Worm (Caenorhabditis elegans): ENCODE data around the gene xbx-9.

The xbx-9 gene

ce11 chrV:12725893-12726292 is 8.1 kb upstream of the xbx-9 start, which contains the start of gene R11D1.12:
Gene R11D1.12, minus strand, starts transcription at chrV:12725993.
- no peak for TF ChIP-seq B0336.3 (GFP tag; IDR thresholded peaks at IDR 0.05)
- TF ChIP-seq attf-3 (GFP tag; conservative IDR thresholded peaks at IDR 0.05) = no peak
- no peak for TF ChIP-seq tbx-9 (tag; optimal IDR thresholded peaks at IDR 0.05; ENCODE audit: borderline replicate concordance)
- no peak for TF ChIP-seq zfh-2 (GFP tag; conservative IDR thresholded peaks at IDR 0.05)
- TF ChIP-seq let-607 (tag; optimal IDR thresholded peaks at IDR 0.05) = no peak
- TF ChIP-seq Y53F4B.3 (GFP tag; IDR thresholded peaks at IDR 0.05) = no peak
- no peak for TF ChIP-seq ztf-18 (tag; optimal IDR thresholded peaks at IDR 0.05)
- no peak for TF ChIP-seq hlh-12 (tag; optimal IDR thresholded peaks at IDR 0.05)
- no peak for TF ChIP-seq B0035.1 (tag; optimal IDR thresholded peaks at IDR 0.05)
- no peak for TF ChIP-seq Y67H2A.10 (GFP tag; conservative IDR thresholded peaks at IDR 0.05)
- TF ChIP-seq ZK185.1 (tag; optimal IDR thresholded peaks at IDR 0.05; ENCODE audit: poor library complexity, severe bottlenecking) = no peak
- no peak for TF ChIP-seq nhr-27 (tag; optimal IDR thresholded peaks at IDR 0.05)
- TF ChIP-seq F22D6.2 (tag; optimal IDR thresholded peaks at IDR 0.05) = no peak
- no peak for TF ChIP-seq sea-2 (GFP tag; IDR thresholded peaks at IDR 0.05)
- no peak for TF ChIP-seq let-526 (GFP tag; IDR thresholded peaks at IDR 0.05)
- no peak for TF ChIP-seq ztf-22 (GFP tag; optimal IDR thresholded peaks at IDR 0.05)
- no peak for TF ChIP-seq D2030.7 (GFP tag; IDR thresholded peaks at IDR 0.05)
- TF ChIP-seq rcor-1 (GFP tag; IDR thresholded peaks at IDR 0.05) = no peak

DNA sequence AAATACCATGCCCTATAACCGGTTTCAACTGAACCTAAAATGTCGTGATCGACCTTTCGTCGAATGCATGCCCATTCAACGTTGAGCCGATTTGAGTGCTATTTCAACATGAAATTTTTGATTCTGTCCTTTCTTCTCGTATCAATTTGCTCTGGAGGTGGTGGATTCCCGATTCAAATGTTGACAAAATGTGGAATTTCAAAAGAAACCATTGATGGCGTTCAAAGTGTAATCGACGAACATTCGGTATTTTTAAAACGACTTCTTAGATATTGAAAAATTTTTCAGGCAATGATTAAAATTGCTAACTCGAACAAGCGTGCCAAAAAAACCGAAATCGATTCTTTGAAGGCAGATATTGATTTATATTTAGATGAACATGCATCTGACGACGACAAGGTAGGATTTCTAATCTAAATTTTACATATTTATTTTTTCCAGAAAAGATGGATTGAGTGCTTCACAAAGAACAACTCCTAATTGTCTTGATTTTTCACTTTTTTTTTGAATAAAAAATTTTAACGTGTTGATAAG is 6.8 kb upstream of the xbx-9 start, which contains the start of gene R11D1.13:
Gene R11D1.13 (plus strand): TSS at position 51 of the 534 bp plus-strand sequence.
- TF ChIP-seq tbx-9 (tag; optimal IDR thresholded peaks at IDR 0.05; ENCODE audit: borderline replicate concordance) (no peak), cebp-1 (GFP tag; IDR thresholded peaks at IDR 0.05) (no peak), cebp-1 (tag; optimal IDR thresholded peaks at IDR 0.05) (no peak), ztf-18 (tag; optimal IDR thresholded peaks at IDR 0.05) (no peak), ceh-40 (GFP tag; IDR thresholded peaks at IDR 0.05) (no peak), aptf-2 (GFP tag; conservative IDR thresholded peaks at IDR 0.05) (no peak), F22D6.2 (tag; optimal IDR thresholded peaks at IDR 0.05) (no peak), nfyb-1 (GFP tag; IDR thresholded peaks at IDR 0.05) (0 out of 2 replicates have a peak, but pooled peaks have one; percentile 29), F37B4.10 (GFP tag; IDR thresholded peaks at IDR 0.05) (no peak), B0336.3 (GFP tag; IDR thresholded peaks at IDR 0.05) (peak; percentile 51), ceh-91 (GFP tag; IDR thresholded peaks at IDR 0.05) (no peak), F57A8.1 (GFP tag; optimal IDR thresholded peaks at IDR 0.05) (no peak), nhr-120 (GFP tag; IDR thresholded peaks at IDR 0.05) (no peak), lin-35 (GFP tag; optimal IDR thresholded peaks at IDR 0.05) (peak in 1 of 3 experiments; percentile 5), lsy-27 (tag; optimal IDR thresholded peaks at IDR 0.05; ENCODE audit: borderline replicate concordance, insufficient read depth) (no peak), Y56A3A.18 (GFP tag; IDR thresholded peaks at IDR 0.05) (no peak), pbrm-1 (GFP tag; IDR thresholded peaks at IDR 0.05) (no peak), aptf-3 (GFP tag; IDR thresholded peaks at IDR 0.05) (no peak), ekl-4 (GFP tag; IDR thresholded peaks at IDR 0.05) (0 out of 2 replicates have a peak, but pooled peaks have one; percentile 34), lin-54 (GFP tag; optimal IDR thresholded peaks at IDR 0.05) (peak; percentile 9), madf-6 (GFP tag; IDR thresholded peaks at IDR 0.05) (peak; percentile 54; the same call in 1 of the 2 replicates), atf-7 (tag; optimal IDR thresholded peaks at IDR 0.05) (no peak), K11D2.4 (GFP tag; IDR thresholded peaks at IDR 0.05) (no peak), F49E8.2 (tag; optimal IDR thresholded peaks at IDR 0.05; ENCODE audit: insufficient read depth) (no peak)

Measured in whole organism, young adult.